Worm (Caenorhabditis elegans): Measurements from ENCODE around the gene K11D12.6.

ce11 chrV:5032176-5032575, 2.8 kb downstream of the K11D12.6 start:
- TF ChIP-seq gei-17 (GFP tag; optimal IDR thresholded peaks at IDR 0.05) (no peak), him-1 (tag; optimal IDR thresholded peaks at IDR 0.05) (no peak), snpc-4 (GFP tag; optimal IDR thresholded peaks at IDR 0.05) (no peak), snpc-4 (tag; optimal IDR thresholded peaks at IDR 0.05) (no peak), F55B11.4 (tag; optimal IDR thresholded peaks at IDR 0.05; ENCODE audit: borderline replicate concordance, insufficient read depth) (no peak), xnd-1 (tag; optimal IDR thresholded peaks at IDR 0.05) (no peak)
